Worm (Caenorhabditis elegans) whole organism, L3 larva: Measurements from ENCODE around the gene Y52E8A.6.

Experiments
- R02D3.7 ChIP-seq: fragments of 150-350 bp; optimal IDR thresholded peaks from 2 replicates; lab custom pipeline; 2014; ENCODE audit warnings: missing biosample characterization, missing genetic modification characterization
- daf-12 ChIP-seq: fragments of 150-350 bp; optimal IDR thresholded peaks from 2 replicates; lab custom pipeline; 2014; ENCODE audit warnings: missing biosample characterization, missing genetic modification reagents, missing genetic modification characterization
- elt-3 ChIP-seq, 3 experiments: fragments of 150-350 bp in 1 of 3; sonication (generic microtip) in 2 of 3; optimal IDR thresholded peaks; 2 replicates in 2 of 3; 4 replicates in 1 of 3; lab custom pipeline; 2014 to 2017; ENCODE audit warnings: missing biosample characterization in 3 of 3, missing genetic modification characterization in 3 of 3
- fkh-2 ChIP-seq: fragments of 150-350 bp; optimal IDR thresholded peaks from 2 replicates; lab custom pipeline; 2014; ENCODE audit warnings: missing biosample characterization, missing genetic modification reagents, missing genetic modification characterization
- lin-39 ChIP-seq: fragments of 150-350 bp; optimal IDR thresholded peaks from 2 replicates; lab custom pipeline; 2018; ENCODE audit warnings: missing biosample characterization, missing genetic modification reagents, missing genetic modification characterization
- lsy-12 ChIP-seq: sonication (generic microtip); optimal IDR thresholded peaks from 2 replicates; lab custom pipeline; 2016; ENCODE audit warnings: mild to moderate bottlenecking, missing genetic modification characterization, missing compliant biosample characterization
- mdl-1 ChIP-seq: fragments of 150-350 bp; optimal IDR thresholded peaks from 2 replicates; lab custom pipeline; 2014; ENCODE audit warnings: missing biosample characterization, missing genetic modification characterization
- nhr-77 ChIP-seq: fragments of 150-350 bp; optimal IDR thresholded peaks from 2 replicates; lab custom pipeline; 2014; ENCODE audit warnings: missing biosample characterization, missing genetic modification characterization
- sea-2 ChIP-seq: fragments of 150-350 bp; sonication (generic microtip); optimal IDR thresholded peaks from 4 replicates; lab custom pipeline; 2014; ENCODE audit warnings: missing biosample characterization, missing genetic modification reagents, missing genetic modification characterization
- skn-1 ChIP-seq: fragments of 150-350 bp; optimal IDR thresholded peaks from 2 replicates; lab custom pipeline; 2014; ENCODE audit warnings: missing biosample characterization, missing genetic modification characterization
- snpc-4 ChIP-seq: fragments of 150-350 bp; optimal IDR thresholded peaks from 2 replicates; lab custom pipeline; 2014; ENCODE audit warnings: missing biosample characterization, missing genetic modification characterization
- tbx-2 ChIP-seq: sonication (generic microtip); optimal IDR thresholded peaks from 2 replicates; lab custom pipeline; 2016; ENCODE audit warnings: mild to moderate bottlenecking, missing genetic modification characterization, missing compliant biosample characterization
- ztf-11 ChIP-seq: fragments of 150-350 bp; optimal IDR thresholded peaks from 2 replicates; lab custom pipeline; 2014; ENCODE audit warnings: missing biosample characterization, missing genetic modification characterization

ce11 chrII:4294801-4295200 lies 25.0 kb downstream of the Y52E8A.6 start, which contains the start of gene rml-4:
- TF ChIP-seq ztf-11 (tag; lab: Kevin White, UChicago) (no peak), elt-3 (tag; optimal IDR thresholded peaks at IDR 0.05; lab: Kevin White, UChicago) (no peak), nhr-77 (tag; lab: Kevin White, UChicago) (no peak), sea-2 (GFP tag; lab: Kevin White, UChicago) (no peak), fkh-2 (no peak), tbx-2 (tag; lab: Kevin White, UChicago) (no peak), lin-39 (tag; lab: Kevin White, UChicago) (no peak), lsy-12 (tag; lab: Kevin White, UChicago) (no peak), R02D3.7 (tag; lab: Kevin White, UChicago) (no peak), snpc-4 (no peak), skn-1 (tag; lab: Kevin White, UChicago) (no peak), mdl-1 (tag; lab: Kevin White, UChicago) (no peak), daf-12 (tag; lab: Kevin White, UChicago) (no peak)
